Fruit fly (Drosophila melanogaster): ENCODE results near the gene nxf2.

Gene nxf2

DNA sequence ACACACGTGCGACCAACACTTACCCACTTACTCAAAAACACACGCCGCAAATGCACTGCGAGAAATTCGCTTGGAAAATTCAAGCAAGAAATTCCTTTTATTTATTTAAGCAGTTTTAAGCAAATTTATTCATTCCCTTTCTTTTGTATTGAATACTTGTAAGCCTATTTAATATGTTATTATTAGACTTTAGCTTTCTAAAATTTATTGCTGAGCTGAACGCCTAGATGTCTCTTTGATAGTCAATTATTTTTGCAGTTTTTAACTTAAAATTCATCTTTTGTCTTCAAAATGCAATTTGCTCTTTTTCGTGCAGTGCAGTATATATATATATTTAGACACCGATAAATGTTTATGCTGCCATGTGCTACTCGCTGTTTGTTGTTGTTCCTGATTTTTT is 46.2 kb downstream of the nxf2 start:
- TF ChIP-seq Hnf4 (GFP tag; optimal IDR thresholded peaks at IDR 0.05) = no peak
- TF ChIP-seq Hr83 (GFP tag; optimal IDR thresholded peaks at IDR 0.05; ENCODE audit: poor library complexity, severe bottlenecking) = no peak
- no peak for TF ChIP-seq CG9705 (GFP tag; optimal IDR thresholded peaks at IDR 0.05)
- TF ChIP-seq tai (GFP tag; optimal IDR thresholded peaks at IDR 0.05) = no peak
- TF ChIP-seq fru (GFP tag; optimal IDR thresholded peaks at IDR 0.05) = peak; percentile 11
- no peak for TF ChIP-seq CrebA (GFP tag; optimal IDR thresholded peaks at IDR 0.05; ENCODE audit: borderline replicate concordance)
- no peak for TF ChIP-seq Mio (GFP tag; optimal IDR thresholded peaks at IDR 0.05)
- no peak for TF ChIP-seq lola (GFP tag; optimal IDR thresholded peaks at IDR 0.05)
- no peak for TF ChIP-seq HLH106 (tag; optimal IDR thresholded peaks at IDR 0.05)
- TF ChIP-seq N (GFP tag; optimal IDR thresholded peaks at IDR 0.05) = no peak
- TF ChIP-seq jim (GFP tag; optimal IDR thresholded peaks at IDR 0.05) = no peak
- TF ChIP-seq Jra (GFP tag; optimal IDR thresholded peaks at IDR 0.05) = no peak
- TF ChIP-seq foxo (GFP tag; optimal IDR thresholded peaks at IDR 0.05) = no peak
- peak; percentile 17 for TF ChIP-seq h (GFP tag; optimal IDR thresholded peaks at IDR 0.05)
- TF ChIP-seq Rel (GFP tag; optimal IDR thresholded peaks at IDR 0.05) = no peak
- no peak for TF ChIP-seq Rel (tag; optimal IDR thresholded peaks at IDR 0.05)
- no peak for TF ChIP-seq pan (optimal IDR thresholded peaks at IDR 0.05)
- no peak for TF ChIP-seq Hr78 (GFP tag; optimal IDR thresholded peaks at IDR 0.05)
- no peak for TF ChIP-seq Vsx2 (GFP tag; optimal IDR thresholded peaks at IDR 0.05; ENCODE audit: partially characterized antibody)
- TF ChIP-seq sv (GFP tag; optimal IDR thresholded peaks at IDR 0.05) = peak; percentile 74
- no peak for TF ChIP-seq Sp1 (GFP tag; optimal IDR thresholded peaks at IDR 0.05)
- no peak for TF ChIP-seq woc (GFP tag; optimal IDR thresholded peaks at IDR 0.05)
